Fruit fly (Drosophila melanogaster) whole organism, embryonic: ENCODE measurements around the gene sa.

Source experiments
- CG10321 ChIP-seq: fragments of 200-800 bp; sonication (Bioruptor generic); IDR thresholded peaks from 2 replicates; pipeline ENCODE4 v1.3.6; 2022; ENCODE audit warnings: missing biosample characterization, missing genetic modification characterization
- CG18476 ChIP-seq: fragments of 200-800 bp; sonication (Bioruptor generic); optimal IDR thresholded peaks from 2 replicates; lab custom pipeline; 2016; ENCODE audit warnings: missing biosample characterization, mild to moderate bottlenecking, missing genetic modification characterization
- CG2199 ChIP-seq: fragments of 200-800 bp; sonication (Bioruptor generic); IDR thresholded peaks from 3 replicates; pipeline ENCODE4 v1.3.6; 2022; ENCODE audit warnings: missing biosample characterization, missing genetic modification characterization
- CG30431 ChIP-seq: fragments of 200-800 bp; sonication (Bioruptor generic); optimal IDR thresholded peaks from 2 replicates; lab custom pipeline; 2017; ENCODE audit warnings: missing biosample characterization, missing genetic modification characterization
- CG6765 ChIP-seq: fragments of 200-800 bp; sonication (Bioruptor generic); optimal IDR thresholded peaks from 3 replicates; lab custom pipeline; 2017; ENCODE audit warnings: missing biosample characterization, mild to moderate bottlenecking, missing genetic modification characterization
- CG9932 ChIP-seq: fragments of 200-800 bp; sonication (Bioruptor generic); IDR thresholded peaks from 2 replicates; pipeline ENCODE4 v1.3.6; 2022; ENCODE audit warnings: missing biosample characterization, missing genetic modification characterization
- Dfd ChIP-seq, 2 experiments: fragments of >200 bp; optimal IDR thresholded peaks; 2 replicates each; lab custom pipeline; 2017; ENCODE audit warnings: missing biosample characterization in 2 of 2, missing genetic modification characterization in 2 of 2
- Drgx ChIP-seq: fragments of 200-800 bp; sonication (Bioruptor generic); IDR thresholded peaks from 2 replicates; pipeline ENCODE4 v1.3.6; 2022; ENCODE audit warnings: missing biosample characterization, missing genetic modification characterization
- E2f2 ChIP-seq: fragments of 200-800 bp; sonication (Bioruptor generic); IDR thresholded peaks from 2 replicates; pipeline ENCODE4 v1.3.6; 2022; ENCODE audit warnings: missing biosample characterization, missing genetic modification characterization
- Fer1 ChIP-seq: fragments of 200-800 bp; sonication (Bioruptor generic); optimal IDR thresholded peaks from 2 replicates; lab custom pipeline; 2017; ENCODE audit warnings: missing biosample characterization, mild to moderate bottlenecking, missing genetic modification characterization
- HLH3B ChIP-seq: fragments of 200-800 bp; sonication (Bioruptor generic); IDR thresholded peaks from 2 replicates; pipeline ENCODE4 v1.3.6; 2022; ENCODE audit warnings: missing biosample characterization, missing genetic modification characterization
- HLH4C ChIP-seq: fragments of 200-800 bp; sonication (Bioruptor generic); IDR thresholded peaks from 3 replicates; pipeline ENCODE4 v1.3.6; 2022; ENCODE audit warnings: missing biosample characterization, missing genetic modification characterization; ENCODE audit not compliant: partially characterized antibody
- Hey ChIP-seq: fragments of 200-800 bp; sonication (Bioruptor generic); optimal IDR thresholded peaks from 3 replicates; lab custom pipeline; 2018; ENCODE audit warnings: missing biosample characterization, mild to moderate bottlenecking, missing genetic modification characterization
- MBD-R2 ChIP-seq: fragments of 200-800 bp; sonication (Bioruptor generic); IDR thresholded peaks from 2 replicates; pipeline ENCODE4 v1.3.6; 2022; ENCODE audit warnings: missing biosample characterization, missing genetic modification characterization
- MESR4 ChIP-seq: fragments of 200-800 bp; sonication (Bioruptor generic); optimal IDR thresholded peaks from 2 replicates; lab custom pipeline; 2018; ENCODE audit warnings: missing biosample characterization, mild to moderate bottlenecking, missing genetic modification characterization, moderate library complexity
- Max ChIP-seq: fragments of 200-800 bp; sonication (Bioruptor generic); optimal IDR thresholded peaks from 2 replicates; lab custom pipeline; 2016; ENCODE audit warnings: missing biosample characterization, mild to moderate bottlenecking, missing genetic modification characterization
- Opbp ChIP-seq: fragments of 200-800 bp; sonication (Bioruptor generic); IDR thresholded peaks from 3 replicates; pipeline ENCODE4 v1.3.6; 2022; ENCODE audit warnings: missing biosample characterization, missing genetic modification characterization; ENCODE audit not compliant: partially characterized antibody
- Pdp1 ChIP-seq, 2 experiments: fragments of 200-800 bp; sonication (Bioruptor generic); optimal IDR thresholded peaks; 3 replicates each; lab custom pipeline; 2016; ENCODE audit warnings: missing biosample characterization in 2 of 2, missing genetic modification characterization in 2 of 2, mild to moderate bottlenecking in 1 of 2, moderate library complexity in 1 of 2
- Sin3A ChIP-seq: fragments of >200 bp; optimal IDR thresholded peaks from 2 replicates; lab custom pipeline; 2018
- Sry-δ ChIP-seq: fragments of 200-800 bp; sonication (Bioruptor generic); optimal IDR thresholded peaks from 2 replicates; lab custom pipeline; 2016; ENCODE audit warnings: missing biosample characterization, missing genetic modification characterization
- Trl ChIP-seq, 3 experiments: fragments of >200 bp in 2 of 3; fragments of 200-800 bp in 1 of 3; sonication (Bioruptor generic) in 1 of 3; optimal IDR thresholded peaks; 2 replicates in 1 of 3; 3 replicates in 2 of 3; lab custom pipeline; 2016 to 2017; ENCODE audit warnings: missing biosample characterization in 1 of 3, missing genetic modification characterization in 1 of 3
- Usf ChIP-seq: fragments of 200-800 bp; sonication (Bioruptor generic); optimal IDR thresholded peaks from 2 replicates; lab custom pipeline; 2017; ENCODE audit warnings: missing genotype, missing biosample characterization, missing genetic modification characterization
- Xbp1 ChIP-seq: fragments of 200-800 bp; sonication (Bioruptor generic); optimal IDR thresholded peaks from 3 replicates; lab custom pipeline; 2016; ENCODE audit warnings: missing biosample characterization, mild to moderate bottlenecking, missing genetic modification characterization
- YL-1 ChIP-seq: fragments of 200-800 bp; sonication (Bioruptor generic); optimal IDR thresholded peaks from 3 replicates; lab custom pipeline; 2017; ENCODE audit warnings: missing biosample characterization, mild to moderate bottlenecking, missing genetic modification characterization
- ac ChIP-seq: fragments of 200-800 bp; sonication (Bioruptor generic); optimal IDR thresholded peaks from 3 replicates; lab custom pipeline; 2017; ENCODE audit warnings: missing biosample characterization, mild to moderate bottlenecking, missing genetic modification characterization
- ara ChIP-seq: fragments of 200-800 bp; sonication (Bioruptor generic); IDR thresholded peaks from 2 replicates; pipeline ENCODE4 v1.3.6; 2022; ENCODE audit warnings: missing biosample characterization, missing genetic modification characterization
- bigmax ChIP-seq: fragments of 200-800 bp; sonication (Bioruptor generic); optimal IDR thresholded peaks from 2 replicates; lab custom pipeline; 2018; ENCODE audit warnings: missing biosample characterization, mild to moderate bottlenecking, missing genetic modification characterization
- bsh ChIP-seq, 2 experiments: fragments of 200-800 bp; sonication (Bioruptor generic); optimal IDR thresholded peaks; 2 replicates each; lab custom pipeline; 2017 to 2018; ENCODE audit warnings: mild to moderate bottlenecking in 2 of 2, missing biosample characterization in 2 of 2, missing genetic modification characterization in 2 of 2, moderate library complexity in 1 of 2
- cg ChIP-seq: fragments of 200-800 bp; sonication (Bioruptor generic); optimal IDR thresholded peaks from 3 replicates; lab custom pipeline; 2019; ENCODE audit warnings: missing biosample characterization, mild to moderate bottlenecking, missing genetic modification characterization, moderate library complexity
- crol ChIP-seq: fragments of 200-800 bp; sonication (Bioruptor generic); IDR thresholded peaks from 2 replicates; pipeline ENCODE4 v1.3.6; 2022; ENCODE audit warnings: missing biosample characterization, missing genetic modification characterization
- dpn ChIP-seq, 2 experiments: fragments of 200-800 bp; sonication (Bioruptor generic); optimal IDR thresholded peaks; 3 replicates each; lab custom pipeline; 2016; ENCODE audit warnings: missing biosample characterization in 2 of 2, missing genetic modification characterization in 2 of 2
- fd64A ChIP-seq: fragments of 200-800 bp; sonication (Bioruptor generic); optimal IDR thresholded peaks from 3 replicates; lab custom pipeline; 2018; ENCODE audit warnings: missing biosample characterization, mild to moderate bottlenecking, missing genetic modification characterization
- fd96Cb ChIP-seq: fragments of 200-800 bp; sonication (Bioruptor generic); optimal IDR thresholded peaks from 2 replicates; lab custom pipeline; 2018; ENCODE audit warnings: missing biosample characterization, mild to moderate bottlenecking, missing genetic modification characterization, moderate library complexity
- ftz-f1 ChIP-seq: fragments of 200-800 bp; sonication (Bioruptor generic); optimal IDR thresholded peaks from 2 replicates; lab custom pipeline; 2016; ENCODE audit warnings: missing biosample characterization, missing genetic modification characterization
- kni ChIP-seq: fragments of 200-800 bp; sonication (Bioruptor generic); optimal IDR thresholded peaks from 3 replicates; lab custom pipeline; 2017; ENCODE audit warnings: mild to moderate bottlenecking, missing biosample characterization, missing genetic modification reagents, missing genetic modification characterization
- lab ChIP-seq: fragments of 200-800 bp; sonication (Bioruptor generic); optimal IDR thresholded peaks from 3 replicates; lab custom pipeline; 2017; ENCODE audit warnings: missing biosample characterization, missing genetic modification characterization, mild to moderate bottlenecking, moderate library complexity, missing genetic modification reagents
- prd ChIP-seq, 3 experiments: fragments of >200 bp in 2 of 3; fragments of 200-800 bp in 1 of 3; sonication (Bioruptor generic) in 1 of 3; optimal IDR thresholded peaks in 2 of 3; IDR thresholded peaks in 1 of 3; 2 replicates in 2 of 3; 3 replicates in 1 of 3; pipeline versions ENCODE4 v1.3.6 to Lab custom; 2017 to 2022; ENCODE audit warnings: missing biosample characterization in 1 of 3, missing genetic modification characterization in 1 of 3
- pum ChIP-seq: fragments of 200-800 bp; sonication (Bioruptor generic); optimal IDR thresholded peaks from 2 replicates; lab custom pipeline; 2016; ENCODE audit warnings: missing biosample characterization, missing genetic modification characterization
- rib ChIP-seq: fragments of 200-800 bp; sonication (Bioruptor generic); IDR thresholded peaks from 2 replicates; pipeline ENCODE4 v1.3.6; 2022; ENCODE audit warnings: missing biosample characterization, missing genetic modification characterization
- row ChIP-seq: fragments of 200-800 bp; sonication (Bioruptor generic); IDR thresholded peaks from 3 replicates; pipeline ENCODE4 v1.3.6; 2022; ENCODE audit warnings: missing biosample characterization, missing genetic modification characterization
- ttk ChIP-seq: fragments of 200-800 bp; sonication (Bioruptor generic); IDR thresholded peaks from 2 replicates; pipeline ENCODE4 v2.1.2; 2022; ENCODE audit warnings: missing biosample characterization, missing genetic modification characterization
- vnd ChIP-seq: fragments of 200-800 bp; sonication (Bioruptor generic); IDR thresholded peaks from 3 replicates; pipeline ENCODE4 v1.3.6; 2022; ENCODE audit warnings: missing biosample characterization, missing genetic modification characterization; ENCODE audit not compliant: partially characterized antibody
- zen2 ChIP-seq: fragments of 200-800 bp; sonication (Bioruptor generic); IDR thresholded peaks from 3 replicates; pipeline ENCODE4 v1.3.6; 2022; ENCODE audit warnings: missing biosample characterization, missing genetic modification characterization; ENCODE audit not compliant: partially characterized antibody
- zfh1 ChIP-seq: fragments of 200-800 bp; sonication (Bioruptor generic); IDR thresholded peaks from 3 replicates; pipeline ENCODE4 v1.3.6; 2022; ENCODE audit warnings: missing biosample characterization, missing genetic modification characterization

Gene sa

DNA sequence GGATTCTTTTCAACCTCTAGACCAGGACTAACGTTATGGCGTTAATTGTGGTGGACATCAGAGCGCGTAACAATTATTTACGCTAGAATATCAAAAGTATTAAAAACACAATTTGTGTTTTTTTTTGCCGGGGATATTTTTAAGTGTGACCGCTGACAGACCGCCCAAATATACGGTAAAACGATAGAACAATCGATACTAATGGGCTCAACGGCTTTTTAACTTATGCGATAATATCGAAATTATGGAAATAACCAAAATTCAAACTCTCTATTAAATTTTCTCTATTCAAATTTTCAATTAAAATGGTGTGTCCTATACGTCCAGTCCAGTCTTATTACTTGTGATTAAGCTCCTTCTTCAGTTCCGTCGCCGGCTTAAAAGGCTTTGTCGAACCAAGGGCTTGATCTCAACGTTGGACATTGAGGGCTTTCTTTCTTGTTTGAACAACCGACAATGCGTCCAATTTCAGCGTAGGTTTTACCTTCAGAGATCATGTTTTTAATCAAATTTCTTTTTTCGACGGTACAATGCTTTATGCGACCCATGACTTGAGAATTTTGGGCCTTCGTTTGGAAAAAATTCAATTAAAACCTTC lies 34.8 kb upstream of the sa start, which contains the start of gene CG5664 (continued):
- TF ChIP-seq pum (GFP tag; lab: Kevin White, UChicago) (no peak), vnd (GFP tag; lab: Robert Waterston, UW) (peak; percentile 69), lab (GFP tag; lab: Kevin White, UChicago) (no peak), prd (optimal IDR thresholded peaks at IDR 0.05; lab: Kevin White, UChicago) (no peak), prd (GFP tag; IDR thresholded peaks at IDR 0.05; lab: Robert Waterston, UW) (no peak), Sry-δ (GFP tag; lab: Kevin White, UChicago) (peak; percentile 81), bsh (GFP tag; optimal IDR thresholded peaks at IDR 0.05; lab: Kevin White, UChicago) (no peak), Pdp1 (GFP tag; optimal IDR thresholded peaks at IDR 0.05; lab: Kevin White, UChicago) (no peak), zen2 (GFP tag; lab: Robert Waterston, UW) (peak; percentile 79), HLH4C (GFP tag; lab: Robert Waterston, UW) (peak; percentile 78), Opbp (GFP tag; lab: Robert Waterston, UW) (peak; percentile 80; the same call in 2 of the 3 replicates), CG10321 (GFP tag; lab: Robert Waterston, UW) (no peak)

DNA sequence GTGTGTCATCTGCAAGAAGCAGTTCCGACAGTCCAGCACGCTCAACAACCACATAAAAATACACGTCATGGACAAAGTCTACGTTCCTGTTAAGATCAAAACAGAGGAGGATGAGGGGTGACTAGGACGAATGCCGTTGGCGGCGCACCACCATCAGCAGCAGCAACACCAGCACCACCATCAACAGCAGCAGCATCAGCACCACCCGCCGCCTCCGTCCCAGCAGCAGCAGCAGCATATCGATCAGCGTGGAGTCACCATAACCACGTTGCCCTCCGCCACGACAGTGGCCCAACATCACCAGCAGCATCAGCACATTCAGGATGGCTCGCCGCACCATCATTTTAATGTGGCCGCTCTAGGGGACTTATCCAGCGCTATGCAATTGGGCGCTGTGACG lies 29.6 kb upstream of the sa start:
- TF ChIP-seq Sin3A (lab: Kevin White, UChicago) (no peak), Dfd (GFP tag; optimal IDR thresholded peaks at IDR 0.05; lab: Kevin White, UChicago) (peak in 1 of 2 experiments; percentile 52)

DNA sequence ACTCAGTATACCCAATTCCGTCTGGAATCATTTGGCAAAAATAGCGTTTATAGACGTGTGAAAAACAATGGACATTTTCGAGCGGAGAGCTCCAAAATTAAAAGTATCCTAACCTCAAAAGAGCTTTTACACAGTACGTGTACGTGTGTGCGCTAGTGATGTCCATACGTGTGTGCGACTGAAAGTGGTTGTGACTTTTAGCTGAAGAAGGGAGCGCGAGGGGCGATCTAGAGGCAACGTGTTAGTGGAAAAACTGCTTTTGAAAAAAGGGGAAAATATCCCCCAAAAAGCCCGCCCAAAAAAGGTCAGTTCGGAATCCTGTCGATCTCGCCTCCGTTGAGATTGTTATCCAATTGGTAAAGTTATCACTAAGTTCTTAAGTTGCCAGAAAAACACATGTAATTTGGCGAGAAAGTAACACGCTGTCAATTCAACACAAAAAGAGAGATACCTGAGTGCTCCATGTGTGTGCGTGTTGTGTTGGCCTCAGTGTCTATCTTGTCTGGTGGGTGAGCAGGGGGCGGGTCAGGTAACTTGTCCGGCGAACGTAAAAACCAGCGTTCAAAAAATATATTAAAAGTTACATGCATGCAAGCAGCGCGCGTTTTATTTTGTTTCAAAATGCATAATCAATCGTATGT lies 27.3 kb upstream of the sa start:
- TF ChIP-seq HLH3B (GFP tag; lab: Robert Waterston, UW) (peak; percentile 8; the same call in 1 of the 2 replicates), fd64A (GFP tag; lab: Kevin White, UChicago) (no peak), YL-1 (GFP tag; lab: Kevin White, UChicago) (peak; percentile 57), MBD-R2 (GFP tag; lab: Robert Waterston, UW) (peak; percentile 19; the same call in 1 of the 2 replicates), crol (GFP tag; lab: Robert Waterston, UW) (peak; percentile 92), rib (0 out of 2 replicates have a peak, but pooled peaks have one; percentile 31), Max (GFP tag; lab: Kevin White, UChicago) (peak; percentile 46), ara (GFP tag; lab: Robert Waterston, UW) (no peak), Usf (GFP tag; lab: Kevin White, UChicago) (no peak), Drgx (GFP tag; lab: Robert Waterston, UW) (no peak), ttk (GFP tag; lab: Robert Waterston, UW) (no peak), ftz-f1 (GFP tag; lab: Kevin White, UChicago) (peak; percentile 12), cg (GFP tag; lab: Kevin White, UChicago) (peak; percentile 86), CG18476 (peak; percentile 48), Fer1 (GFP tag; lab: Kevin White, UChicago) (peak; percentile 13), fd96Cb (tag; lab: Kevin White, UChicago) (no peak), CG30431 (no peak), Hey (tag; lab: Kevin White, UChicago) (no peak), CG9932 (0 out of 2 replicates have a peak, but pooled peaks have one; percentile 35), Xbp1 (GFP tag; lab: Kevin White, UChicago) (peak; percentile 12), row (GFP tag; lab: Robert Waterston, UW) (no peak), CG6765 (GFP tag; lab: Kevin White, UChicago) (peak; percentile 38), bigmax (GFP tag; lab: Kevin White, UChicago) (peak; percentile 98), CG2199 (GFP tag; lab: Robert Waterston, UW) (0 out of 3 replicates have a peak, but pooled peaks have one; percentile 25), zfh1 (GFP tag; lab: Robert Waterston, UW) (no peak), E2f2 (GFP tag; lab: Robert Waterston, UW) (peak; percentile 20), MESR4 (peak; percentile 67), kni (GFP tag; lab: Kevin White, UChicago) (no peak), dpn (GFP tag; optimal IDR thresholded peaks at IDR 0.05; lab: Kevin White, UChicago) (no peak), ac (GFP tag; lab: Kevin White, UChicago) (no peak), Trl (optimal IDR thresholded peaks at IDR 0.05; lab: Kevin White, UChicago) (peak in 1 of 2 experiments; percentile 0), Trl (GFP tag; optimal IDR thresholded peaks at IDR 0.05; lab: Kevin White, UChicago) (no peak)
